Worm (Caenorhabditis elegans): ENCODE measurements around the gene math-34.

- TF ChIP-seq ref-1 (GFP tag; conservative IDR thresholded peaks at IDR 0.05) (no peak), ztf-23 (GFP tag; IDR thresholded peaks at IDR 0.05) (no peak), ztf-29 (GFP tag; IDR thresholded peaks at IDR 0.05) (no peak), cog-1 (tag; optimal IDR thresholded peaks at IDR 0.05) (no peak), flt-1 (GFP tag; IDR thresholded peaks at IDR 0.05) (no peak)
These were observed at the start of gene math-34 for ce11 chrII:1028602-1029001.

Data from whole organism, midembryonic.